Fruit fly (Drosophila melanogaster) whole organism, embryonic: ENCODE measurements around the gene CG5516.

Source experiments
- CG10147 ChIP-seq: fragments of 200-800 bp; sonication (Bioruptor generic); optimal IDR thresholded peaks from 2 replicates; lab custom pipeline; 2019; ENCODE audit warnings: missing biosample characterization, mild to moderate bottlenecking, missing genetic modification characterization, moderate library complexity
- CG1024 ChIP-seq: fragments of 200-800 bp; sonication (Bioruptor generic); IDR thresholded peaks from 2 replicates; pipeline ENCODE4 v1.3.6; 2022; ENCODE audit warnings: missing biosample characterization, missing genetic modification characterization
- CG10274 ChIP-seq: fragments of 200-800 bp; sonication (Bioruptor generic); optimal IDR thresholded peaks from 3 replicates; lab custom pipeline; 2017; ENCODE audit warnings: missing biosample characterization, mild to moderate bottlenecking, missing genetic modification characterization
- CG14710 ChIP-seq: fragments of 200-800 bp; sonication (Bioruptor generic); optimal IDR thresholded peaks from 3 replicates; lab custom pipeline; 2019; ENCODE audit warnings: missing biosample characterization, mild to moderate bottlenecking, missing genetic modification characterization, moderate library complexity
- CG15269 ChIP-seq: fragments of 200-800 bp; sonication (Bioruptor generic); optimal IDR thresholded peaks from 2 replicates; lab custom pipeline; 2018; ENCODE audit warnings: missing biosample characterization, mild to moderate bottlenecking, missing genetic modification characterization, moderate library complexity
- CG15696 ChIP-seq: fragments of 200-800 bp; sonication (Bioruptor generic); optimal IDR thresholded peaks from 2 replicates; lab custom pipeline; 2019; ENCODE audit warnings: missing biosample characterization, mild to moderate bottlenecking, missing genetic modification characterization, moderate library complexity
- CG17359 ChIP-seq: fragments of 200-800 bp; sonication (Bioruptor generic); optimal IDR thresholded peaks from 3 replicates; lab custom pipeline; 2018; ENCODE audit warnings: missing biosample characterization, mild to moderate bottlenecking, missing genetic modification characterization, moderate library complexity
- CG30020 ChIP-seq: fragments of 200-800 bp; optimal IDR thresholded peaks from 2 replicates; lab custom pipeline; 2019; ENCODE audit warnings: missing biosample characterization, mild to moderate bottlenecking, missing genetic modification characterization, moderate library complexity
- CG33557 ChIP-seq: fragments of 200-800 bp; sonication (Bioruptor generic); optimal IDR thresholded peaks from 2 replicates; lab custom pipeline; 2019; ENCODE audit warnings: missing biosample characterization, mild to moderate bottlenecking, missing genetic modification characterization, moderate library complexity
- CG4424 ChIP-seq: fragments of 200-800 bp; sonication (Bioruptor generic); optimal IDR thresholded peaks from 3 replicates; lab custom pipeline; 2016; ENCODE audit warnings: missing biosample characterization, missing genetic modification characterization
- CG7372 ChIP-seq: fragments of 200-800 bp; sonication (Bioruptor generic); IDR thresholded peaks from 2 replicates; pipeline ENCODE4 v1.3.6; 2022; ENCODE audit warnings: missing biosample characterization, missing genetic modification characterization
- CG7928 ChIP-seq: fragments of 200-800 bp; sonication (Bioruptor generic); optimal IDR thresholded peaks from 2 replicates; lab custom pipeline; 2017; ENCODE audit warnings: missing biosample characterization, mild to moderate bottlenecking, missing genetic modification characterization
- CG8290 ChIP-seq, 3 experiments: fragments of 200-800 bp; sonication (Bioruptor generic); optimal IDR thresholded peaks; 2 replicates each; lab custom pipeline; 2016 to 2019; ENCODE audit warnings: missing biosample characterization in 3 of 3, missing genetic modification characterization in 3 of 3, mild to moderate bottlenecking in 2 of 3, moderate library complexity in 1 of 3
- CG9437 ChIP-seq: fragments of 200-800 bp; sonication (Bioruptor generic); optimal IDR thresholded peaks from 2 replicates; lab custom pipeline; 2018; ENCODE audit warnings: missing biosample characterization, mild to moderate bottlenecking, missing genetic modification characterization
- Dad ChIP-seq: fragments of 200-800 bp; sonication (Bioruptor generic); optimal IDR thresholded peaks from 3 replicates; lab custom pipeline; 2016; ENCODE audit warnings: missing biosample characterization, missing genetic modification characterization
- Dll ChIP-seq: fragments of 200-800 bp; sonication (Bioruptor generic); IDR thresholded peaks from 4 replicates; pipeline ENCODE4 v1.3.6; 2022; ENCODE audit warnings: missing biosample characterization, missing genetic modification characterization; ENCODE audit not compliant: partially characterized antibody
- Dp ChIP-seq: fragments of 200-800 bp; sonication (Bioruptor generic); optimal IDR thresholded peaks from 2 replicates; lab custom pipeline; 2018; ENCODE audit warnings: missing biosample characterization, mild to moderate bottlenecking, missing genetic modification characterization, moderate library complexity
- HLHmδ ChIP-seq: fragments of 200-800 bp; sonication (Bioruptor generic); optimal IDR thresholded peaks from 2 replicates; lab custom pipeline; 2018; ENCODE audit warnings: missing biosample characterization, mild to moderate bottlenecking, missing genetic modification characterization, moderate library complexity
- Lim3 ChIP-seq: fragments of 200-800 bp; sonication (Bioruptor generic); IDR thresholded peaks from 2 replicates; pipeline ENCODE4 v1.3.6; 2022; ENCODE audit warnings: missing biosample characterization, missing genetic modification characterization
- Med ChIP-seq: fragments of 200-800 bp; sonication (Bioruptor generic); peaks from one replicate; lab custom pipeline; 2016; ENCODE audit warnings: missing biosample characterization, missing genetic modification characterization, mild to moderate bottlenecking, inconsistent platforms, moderate library complexity
- Nf-YB ChIP-seq: fragments of 200-800 bp; sonication (Bioruptor generic); optimal IDR thresholded peaks from 3 replicates; lab custom pipeline; 2019; ENCODE audit warnings: missing biosample characterization, mild to moderate bottlenecking, missing genetic modification characterization, moderate library complexity
- Nf-YC ChIP-seq: fragments of 200-800 bp; optimal IDR thresholded peaks from 3 replicates; lab custom pipeline; 2019; ENCODE audit warnings: missing biosample characterization, mild to moderate bottlenecking, missing genetic modification characterization, moderate library complexity
- Oli ChIP-seq: fragments of 200-800 bp; sonication (Bioruptor generic); optimal IDR thresholded peaks from 2 replicates; lab custom pipeline; 2018; ENCODE audit warnings: missing biosample characterization, mild to moderate bottlenecking, missing genetic modification characterization, moderate library complexity
- Pdp1 ChIP-seq, 2 experiments: fragments of 200-800 bp; sonication (Bioruptor generic); optimal IDR thresholded peaks; 3 replicates each; lab custom pipeline; 2016; ENCODE audit warnings: missing biosample characterization in 2 of 2, missing genetic modification characterization in 2 of 2, mild to moderate bottlenecking in 1 of 2, moderate library complexity in 1 of 2
- Sry-β ChIP-seq: fragments of 200-800 bp; sonication (Bioruptor generic); optimal IDR thresholded peaks from 2 replicates; lab custom pipeline; 2018; ENCODE audit warnings: missing biosample characterization, mild to moderate bottlenecking, missing genetic modification characterization, moderate library complexity
- ac ChIP-seq: fragments of 200-800 bp; sonication (Bioruptor generic); optimal IDR thresholded peaks from 3 replicates; lab custom pipeline; 2017; ENCODE audit warnings: missing biosample characterization, mild to moderate bottlenecking, missing genetic modification characterization
- bab2 ChIP-seq: fragments of 200-800 bp; sonication (Bioruptor generic); optimal IDR thresholded peaks from 2 replicates; lab custom pipeline; 2016; ENCODE audit warnings: missing biosample characterization, missing genetic modification characterization
- bbx ChIP-seq: fragments of 200-800 bp; sonication (Bioruptor generic); IDR thresholded peaks from 2 replicates; pipeline ENCODE4 v1.3.6; 2022; ENCODE audit warnings: missing biosample characterization, missing genetic modification characterization; ENCODE audit not compliant: partially characterized antibody
- dimm ChIP-seq: fragments of 200-800 bp; sonication (Bioruptor generic); IDR thresholded peaks from 2 replicates; pipeline ENCODE4 v1.3.6; 2022; ENCODE audit warnings: missing biosample characterization, missing genetic modification characterization
- emc ChIP-seq: fragments of 200-800 bp; sonication (Bioruptor generic); optimal IDR thresholded peaks from 2 replicates; lab custom pipeline; 2016; ENCODE audit warnings: missing biosample characterization, missing genetic modification characterization
- exex ChIP-seq: fragments of 200-800 bp; sonication (Bioruptor generic); optimal IDR thresholded peaks from 4 replicates; lab custom pipeline; 2018; ENCODE audit warnings: missing biosample characterization, mild to moderate bottlenecking, missing genetic modification characterization, moderate library complexity
- fd3F ChIP-seq: fragments of 200-800 bp; sonication (Bioruptor generic); optimal IDR thresholded peaks from 2 replicates; lab custom pipeline; 2018; ENCODE audit warnings: missing biosample characterization, mild to moderate bottlenecking, missing genetic modification characterization, moderate library complexity
- grn ChIP-seq: fragments of 200-800 bp; sonication (Bioruptor generic); optimal IDR thresholded peaks from 3 replicates; lab custom pipeline; 2017; ENCODE audit warnings: missing biosample characterization, missing genetic modification characterization
- gt ChIP-seq: fragments of 200-800 bp; sonication (Bioruptor generic); IDR thresholded peaks from 2 replicates; pipeline ENCODE4 v1.3.6; 2022; ENCODE audit warnings: missing biosample characterization, missing genetic modification characterization
- kay ChIP-seq: fragments of 200-800 bp; sonication (Bioruptor generic); optimal IDR thresholded peaks from 2 replicates; lab custom pipeline; 2016; ENCODE audit warnings: missing biosample characterization, missing genetic modification characterization
- lab ChIP-seq: fragments of 200-800 bp; sonication (Bioruptor generic); optimal IDR thresholded peaks from 3 replicates; lab custom pipeline; 2017; ENCODE audit warnings: missing biosample characterization, missing genetic modification characterization, mild to moderate bottlenecking, moderate library complexity, missing genetic modification reagents
- luna ChIP-seq: fragments of 200-800 bp; sonication (Bioruptor generic); optimal IDR thresholded peaks from 2 replicates; lab custom pipeline; 2016; ENCODE audit warnings: missing biosample characterization, missing genetic modification characterization
- maf-S ChIP-seq: fragments of 200-800 bp; sonication (Bioruptor generic); optimal IDR thresholded peaks from 2 replicates; lab custom pipeline; 2016; ENCODE audit warnings: missing biosample characterization, missing genetic modification characterization
- nerfin-1 ChIP-seq: fragments of 200-800 bp; sonication (Bioruptor generic); optimal IDR thresholded peaks from 3 replicates; lab custom pipeline; 2019; ENCODE audit warnings: missing biosample characterization, mild to moderate bottlenecking, missing genetic modification characterization, moderate library complexity
- phol ChIP-seq: fragments of 200-800 bp; sonication (Bioruptor generic); optimal IDR thresholded peaks from 3 replicates; lab custom pipeline; 2018; ENCODE audit warnings: missing biosample characterization, mild to moderate bottlenecking, missing genetic modification characterization, moderate library complexity
- pros ChIP-seq: fragments of 200-800 bp; sonication (Bioruptor generic); optimal IDR thresholded peaks from 3 replicates; lab custom pipeline; 2019; ENCODE audit warnings: missing biosample characterization, mild to moderate bottlenecking, missing genetic modification characterization, moderate library complexity
- sd ChIP-seq: fragments of 200-800 bp; sonication (Bioruptor generic); optimal IDR thresholded peaks from 3 replicates; lab custom pipeline; 2018; ENCODE audit warnings: missing biosample characterization, mild to moderate bottlenecking, missing genetic modification characterization, moderate library complexity
- seq ChIP-seq: fragments of 200-800 bp; sonication (Bioruptor generic); IDR thresholded peaks from 2 replicates; pipeline ENCODE4 v1.3.6; 2022; ENCODE audit warnings: missing biosample characterization, missing genetic modification characterization
- sim ChIP-seq: fragments of 200-800 bp; sonication (Bioruptor generic); IDR thresholded peaks from 2 replicates; pipeline ENCODE4 v1.3.6; 2022; ENCODE audit warnings: missing biosample characterization, missing genetic modification characterization
- vfl ChIP-seq: fragments of 200-800 bp; sonication (Bioruptor generic); optimal IDR thresholded peaks from 2 replicates; lab custom pipeline; 2016; ENCODE audit warnings: missing biosample characterization, missing genetic modification characterization
- vnd ChIP-seq: fragments of 200-800 bp; sonication (Bioruptor generic); IDR thresholded peaks from 3 replicates; pipeline ENCODE4 v1.3.6; 2022; ENCODE audit warnings: missing biosample characterization, missing genetic modification characterization; ENCODE audit not compliant: partially characterized antibody

Gene CG5516

dm6 chr3R:16008300-16008699, 44.6 kb downstream of the CG5516 start (continued):
- TF ChIP-seq HLHmδ (no peak), CG4424 (GFP tag; lab: Kevin White, UChicago) (no peak), CG33557 (GFP tag; lab: Kevin White, UChicago) (no peak), Oli (no peak), CG10274 (GFP tag; lab: Kevin White, UChicago) (no peak)

dm6 chr3R:16009030-16009429, 45.3 kb downstream of the CG5516 start, which contains the start of gene GATAe:
Gene GATAe, plus strand, starts transcription at chr3R:16009105.
- TF ChIP-seq CG1024 (no peak), Med (GFP tag; lab: Kevin White, UChicago) (peak; percentile 47), Sry-β (GFP tag; lab: Kevin White, UChicago) (peak; percentile 48), CG14710 (tag; lab: Kevin White, UChicago) (no peak), Nf-YC (tag; lab: Kevin White, UChicago) (peak; percentile 20), sim (GFP tag; lab: Robert Waterston, UW) (0 out of 2 replicates have a peak, but pooled peaks have one; percentile 40), phol (tag; lab: Kevin White, UChicago) (peak; percentile 18), CG15269 (tag; lab: Kevin White, UChicago) (peak; percentile 1), grn (GFP tag; lab: Kevin White, UChicago) (peak; percentile 87), lab (GFP tag; lab: Kevin White, UChicago) (peak; percentile 34), CG15696 (no peak), CG9437 (GFP tag; lab: Kevin White, UChicago) (peak; percentile 9), CG8290 (GFP tag; optimal IDR thresholded peaks at IDR 0.05; lab: Kevin White, UChicago) (no peak), CG8290 (tag; optimal IDR thresholded peaks at IDR 0.05; lab: Kevin White, UChicago) (peak in 1 of 2 experiments; percentile 17), Pdp1 (GFP tag; optimal IDR thresholded peaks at IDR 0.05; lab: Kevin White, UChicago) (peak in 1 of 2 experiments; percentile 2), vnd (GFP tag; lab: Robert Waterston, UW) (0 out of 3 replicates have a peak, but pooled peaks have one; percentile 24), kay (GFP tag; lab: Kevin White, UChicago) (peak; percentile 27), exex (tag; lab: Kevin White, UChicago) (peak; percentile 50), bbx (GFP tag; lab: Robert Waterston, UW) (0 out of 2 replicates have a peak, but pooled peaks have one; percentile 14), pros (GFP tag; lab: Kevin White, UChicago) (no peak)

dm6 chr3R:16010009-16010505, 46.4 kb downstream of the CG5516 start:
- TF ChIP-seq CG33557 (GFP tag; lab: Kevin White, UChicago) (no peak), exex (tag; lab: Kevin White, UChicago) (peak; percentile 68), Nf-YB (GFP tag; lab: Kevin White, UChicago) (peak; percentile 95), seq (GFP tag; lab: Robert Waterston, UW) (peak; percentile 25; the same call in 1 of the 2 replicates), fd3F (GFP tag; lab: Kevin White, UChicago) (no peak), maf-S (GFP tag; lab: Kevin White, UChicago) (no peak), Dad (GFP tag; lab: Kevin White, UChicago) (no peak), ac (no peak), Dll (GFP tag; lab: Robert Waterston, UW) (no peak), bab2 (no peak), gt (GFP tag; lab: Robert Waterston, UW) (no peak), emc (GFP tag; lab: Kevin White, UChicago) (no peak), luna (no peak), Lim3 (GFP tag; lab: Robert Waterston, UW) (no peak; the same call in 1 of the 2 replicates), CG10147 (GFP tag; lab: Kevin White, UChicago) (no peak), dimm (no peak), CG7928 (GFP tag; lab: Kevin White, UChicago) (no peak), sd (tag; lab: Kevin White, UChicago) (peak; percentile 65), Nf-YC (tag; lab: Kevin White, UChicago) (peak; percentile 89), Dp (GFP tag; lab: Kevin White, UChicago) (no peak), nerfin-1 (no peak), CG17359 (no peak), vfl (no peak), CG7372 (GFP tag; lab: Robert Waterston, UW) (no peak), CG30020 (tag; lab: Kevin White, UChicago) (no peak)
